Worm (Caenorhabditis elegans) whole organism, L3 larva: ENCODE results near the gene F53F4.15.

Source experiments
- ceh-28 ChIP-seq: fragments of 150-350 bp; optimal IDR thresholded peaks from 2 replicates; lab custom pipeline; 2014; ENCODE audit warnings: missing biosample characterization, missing genetic modification reagents, missing genetic modification characterization
- elt-1 ChIP-seq: fragments of 150-350 bp; optimal IDR thresholded peaks from 2 replicates; lab custom pipeline; 2014; ENCODE audit warnings: missing biosample characterization, missing genetic modification characterization
- lin-15B ChIP-seq: fragments of 150-350 bp; optimal IDR thresholded peaks from 2 replicates; lab custom pipeline; 2014; ENCODE audit warnings: missing biosample characterization, missing genetic modification characterization
- lsy-12 ChIP-seq: sonication (generic microtip); optimal IDR thresholded peaks from 2 replicates; lab custom pipeline; 2016; ENCODE audit warnings: mild to moderate bottlenecking, missing genetic modification characterization, missing compliant biosample characterization
- nhr-237 ChIP-seq: fragments of 150-350 bp; optimal IDR thresholded peaks from 2 replicates; lab custom pipeline; 2014; ENCODE audit warnings: missing biosample characterization, missing genetic modification characterization
- nhr-76 ChIP-seq: fragments of 150-350 bp; sonication (generic microtip); optimal IDR thresholded peaks from 5 replicates; lab custom pipeline; 2014; ENCODE audit warnings: missing biosample characterization, missing genetic modification characterization
- pha-4 ChIP-seq: fragments of 150-350 bp; optimal IDR thresholded peaks from 2 replicates; lab custom pipeline; 2014; ENCODE audit warnings: missing biosample characterization, missing genetic modification reagents, missing genetic modification characterization
- skn-1 ChIP-seq: fragments of 150-350 bp; optimal IDR thresholded peaks from 2 replicates; lab custom pipeline; 2014; ENCODE audit warnings: missing biosample characterization, missing genetic modification characterization
- snpc-4 ChIP-seq: fragments of 150-350 bp; optimal IDR thresholded peaks from 2 replicates; lab custom pipeline; 2014; ENCODE audit warnings: missing biosample characterization, missing genetic modification characterization
- unc-62 ChIP-seq: fragments of 150-350 bp; sonication (generic microtip); optimal IDR thresholded peaks from 4 replicates; lab custom pipeline; 2014; ENCODE audit warnings: missing biosample characterization, missing genetic modification reagents, missing genetic modification characterization
- zag-1 ChIP-seq: fragments of 150-350 bp; optimal IDR thresholded peaks from 2 replicates; lab custom pipeline; 2014; ENCODE audit warnings: missing biosample characterization, missing genetic modification characterization
- ztf-4 ChIP-seq: fragments of 150-350 bp; optimal IDR thresholded peaks from 2 replicates; lab custom pipeline; 2014; ENCODE audit warnings: missing biosample characterization, missing genetic modification characterization

DNA sequence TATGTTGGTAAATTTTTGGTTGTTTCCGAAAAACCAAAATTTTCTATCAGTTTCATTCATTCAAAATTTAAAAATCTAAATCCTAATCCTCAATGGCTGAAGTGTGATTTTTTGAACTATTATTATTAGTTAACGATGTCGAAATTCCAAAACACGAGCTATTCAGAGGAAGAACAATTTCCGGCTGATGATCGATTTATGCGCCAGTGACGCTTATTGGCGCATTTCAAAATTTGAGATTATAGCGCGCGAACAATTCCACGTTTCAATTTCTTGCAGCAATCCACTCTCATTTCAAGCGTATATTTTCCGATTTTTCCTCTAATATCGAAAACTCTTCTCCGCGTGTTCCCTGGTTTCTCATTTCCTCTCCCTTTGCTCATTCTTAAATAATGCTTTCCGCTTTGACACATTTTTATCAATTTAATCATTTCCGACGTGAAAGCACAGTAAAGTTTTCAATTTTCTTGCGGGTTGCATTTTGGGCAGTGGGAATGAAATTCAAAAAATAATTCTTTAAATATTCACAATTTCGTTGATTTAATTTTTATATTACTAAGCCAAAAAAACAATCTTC is 43.7 kb downstream of the F53F4.15 start:
- TF ChIP-seq nhr-237 (no peak), lin-15B (tag; lab: Kevin White, UChicago) (peak; percentile 55), zag-1 (no peak), pha-4 (no peak), skn-1 (tag; lab: Kevin White, UChicago) (no peak), ceh-28 (tag; lab: Kevin White, UChicago) (no peak), lsy-12 (tag; lab: Kevin White, UChicago) (no peak), elt-1 (tag; lab: Kevin White, UChicago) (no peak), snpc-4 (no peak), unc-62 (GFP tag; lab: Kevin White, UChicago) (no peak), nhr-76 (tag; lab: Kevin White, UChicago) (no peak), ztf-4 (tag; lab: Kevin White, UChicago) (no peak)
